Worm (Caenorhabditis elegans): Measurements from ENCODE around the gene gst-8.

gst-8 gene

DNA sequence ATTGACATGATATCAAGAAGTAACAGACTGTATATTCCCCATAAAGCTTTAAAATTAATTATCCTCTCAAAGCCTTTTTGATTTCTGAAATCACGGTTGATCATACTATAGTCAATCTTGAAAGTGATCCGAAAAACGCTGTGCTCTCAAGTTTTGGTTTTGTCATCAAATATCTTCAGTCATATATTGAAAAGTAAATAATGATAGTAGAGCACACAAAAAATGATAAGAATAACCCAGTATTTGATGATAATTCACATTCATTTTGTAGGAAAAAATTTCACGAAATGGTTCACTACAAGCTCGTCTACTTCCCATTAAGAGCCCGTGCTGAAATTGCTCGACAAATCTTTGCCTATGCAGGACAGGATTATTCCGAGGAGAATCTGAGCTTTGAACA is 3.9 kb upstream of the gst-8 start, which contains the start of gene gst-6:
TSS of gene gst-6 (plus strand) at position 263 of the 400 bp plus-strand sequence.
- TF ChIP-seq ztf-11 (tag; optimal IDR thresholded peaks at IDR 0.05), result no peak
- peak; percentile 46 for TF ChIP-seq skn-1 (tag; optimal IDR thresholded peaks at IDR 0.05)
- TF ChIP-seq Y55F3AM.14 (GFP tag; optimal IDR thresholded peaks at IDR 0.05), result no peak
- peak; percentile 61 for TF ChIP-seq fos-1 (tag; optimal IDR thresholded peaks at IDR 0.05)
- no peak for TF ChIP-seq peb-1 (tag; optimal IDR thresholded peaks at IDR 0.05)

DNA sequence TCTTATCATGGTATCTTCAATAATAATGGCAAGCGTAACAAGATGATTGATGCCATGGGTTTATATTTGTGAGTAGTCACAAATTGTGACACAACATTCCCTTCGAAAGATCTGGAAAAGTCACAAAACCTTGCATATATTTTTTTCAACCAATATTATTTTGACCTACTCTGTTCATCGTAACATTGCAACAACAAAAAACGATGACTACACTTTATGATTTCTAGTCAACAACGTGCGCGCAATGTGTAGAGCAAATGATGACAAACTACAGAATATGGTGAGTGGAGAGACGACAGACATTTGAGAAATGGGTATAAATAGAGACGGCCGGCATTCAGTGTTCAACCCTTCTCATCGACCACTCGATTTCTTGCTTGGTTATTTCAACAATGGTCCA is 1.8 kb upstream of the gst-8 start, which contains the start of gene gst-7:
TSS of gene gst-7 (plus strand) at position 336 of the 400 bp plus-strand sequence.
- TF ChIP-seq fos-1 (tag; optimal IDR thresholded peaks at IDR 0.05) (peak; percentile 64), lsy-2 (tag; optimal IDR thresholded peaks at IDR 0.05) (no peak), nhr-25 (tag; optimal IDR thresholded peaks at IDR 0.05) (peak; percentile 62), sma-9 (GFP tag; optimal IDR thresholded peaks at IDR 0.05) (peak; percentile 75), sma-9 (tag; optimal IDR thresholded peaks at IDR 0.05) (no peak), unc-55 (GFP tag; optimal IDR thresholded peaks at IDR 0.05) (peak; percentile 15), nhr-129 (tag; optimal IDR thresholded peaks at IDR 0.05) (peak; percentile 26), C34F6.9 (tag; optimal IDR thresholded peaks at IDR 0.05) (peak; percentile 1), gmeb-1 (tag; optimal IDR thresholded peaks at IDR 0.05) (peak; percentile 6), skn-1 (tag; optimal IDR thresholded peaks at IDR 0.05) (peak; percentile 94), sem-4 (tag; optimal IDR thresholded peaks at IDR 0.05) (no peak), nhr-237 (tag; optimal IDR thresholded peaks at IDR 0.05) (no peak), crh-2 (tag; optimal IDR thresholded peaks at IDR 0.05) (peak; percentile 21), Y55F3AM.14 (GFP tag; optimal IDR thresholded peaks at IDR 0.05) (no peak), F13H6.1 (tag; optimal IDR thresholded peaks at IDR 0.05) (peak; percentile 23), ztf-1 (GFP tag; conservative IDR thresholded peaks at IDR 0.05) (no peak), sma-3 (GFP tag; optimal IDR thresholded peaks at IDR 0.05) (peak; percentile 61)

DNA sequence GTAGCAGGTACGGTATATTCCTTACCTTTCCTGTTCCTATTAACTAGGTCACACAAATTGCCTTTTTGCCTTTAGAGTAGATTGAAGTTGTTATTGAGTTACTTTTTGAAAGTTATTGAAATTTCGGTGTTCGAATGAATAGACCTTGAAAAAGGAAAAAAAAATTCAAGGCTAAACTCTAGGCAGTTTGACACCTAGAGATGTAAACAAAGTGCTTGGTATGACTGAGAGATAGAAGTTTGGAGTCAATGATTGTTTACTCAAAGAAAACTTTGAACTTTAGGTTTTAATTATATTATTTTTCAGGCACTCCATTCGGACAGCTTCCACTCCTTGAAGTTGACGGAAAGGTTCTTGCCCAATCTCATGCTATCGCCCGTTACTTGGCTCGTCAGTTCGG is 1.0 kb upstream of the gst-8 start:
- TF ChIP-seq R02D3.7 (tag; optimal IDR thresholded peaks at IDR 0.05), result no peak
- no peak for TF ChIP-seq nhr-21 (tag; optimal IDR thresholded peaks at IDR 0.05)
- peak; percentile 38 for TF ChIP-seq nhr-25 (tag; optimal IDR thresholded peaks at IDR 0.05)
- no peak for TF ChIP-seq lin-11 (tag; optimal IDR thresholded peaks at IDR 0.05)
- TF ChIP-seq gmeb-1 (tag; optimal IDR thresholded peaks at IDR 0.05), result no peak
- peak; percentile 1 for TF ChIP-seq crh-2 (tag; optimal IDR thresholded peaks at IDR 0.05)
- no peak for TF ChIP-seq lsy-2 (tag; optimal IDR thresholded peaks at IDR 0.05)
- TF ChIP-seq Y55F3AM.14 (GFP tag; optimal IDR thresholded peaks at IDR 0.05), result no peak
- TF ChIP-seq mdl-1 (tag; optimal IDR thresholded peaks at IDR 0.05), result no peak
- TF ChIP-seq nhr-11 (tag; optimal IDR thresholded peaks at IDR 0.05), result no peak
- no peak for TF ChIP-seq nhr-12 (tag; optimal IDR thresholded peaks at IDR 0.05)
- no peak for TF ChIP-seq nhr-129 (tag; optimal IDR thresholded peaks at IDR 0.05)
- no peak for TF ChIP-seq peb-1 (tag; optimal IDR thresholded peaks at IDR 0.05)
- TF ChIP-seq ztf-1 (GFP tag; conservative IDR thresholded peaks at IDR 0.05), result no peak
- TF ChIP-seq dmd-4 (tag; optimal IDR thresholded peaks at IDR 0.05), result no peak
- TF ChIP-seq ama-1 (optimal IDR thresholded peaks at IDR 0.05), result no peak
- TF ChIP-seq ztf-11 (tag; optimal IDR thresholded peaks at IDR 0.05), result no peak
- TF ChIP-seq F13H6.1 (tag; optimal IDR thresholded peaks at IDR 0.05), result no peak

DNA sequence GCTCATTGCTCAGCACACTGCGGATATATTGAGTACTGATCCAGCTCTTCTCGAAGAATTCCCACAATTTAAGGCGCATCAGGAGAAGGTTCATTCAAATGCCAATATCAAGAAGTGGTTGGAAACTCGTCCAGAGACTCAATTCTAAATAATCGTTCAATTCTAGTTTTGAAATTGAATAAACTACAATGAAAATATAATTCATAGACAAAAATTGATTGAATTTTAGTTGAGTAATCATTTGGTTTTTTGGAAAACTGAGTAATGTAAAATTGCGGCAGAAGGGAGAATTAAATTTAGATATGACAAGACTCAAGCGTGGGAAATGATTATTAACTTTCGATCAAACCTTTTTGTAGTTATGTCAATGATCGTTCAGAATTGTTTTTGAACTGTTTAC is 891 bp downstream of the gst-8 start:
- TF ChIP-seq peb-1 (tag; optimal IDR thresholded peaks at IDR 0.05) (no peak), ztf-1 (GFP tag; conservative IDR thresholded peaks at IDR 0.05) (no peak), unc-39 (tag; optimal IDR thresholded peaks at IDR 0.05) (no peak), Y55F3AM.14 (GFP tag; optimal IDR thresholded peaks at IDR 0.05) (no peak), nhr-21 (tag; optimal IDR thresholded peaks at IDR 0.05) (no peak), elt-1 (tag; optimal IDR thresholded peaks at IDR 0.05) (no peak), R02D3.7 (tag; optimal IDR thresholded peaks at IDR 0.05) (no peak), ztf-4 (tag; optimal IDR thresholded peaks at IDR 0.05) (no peak), nhr-6 (tag; optimal IDR thresholded peaks at IDR 0.05) (no peak), elt-3 (tag; optimal IDR thresholded peaks at IDR 0.05) (no peak), sma-9 (GFP tag; optimal IDR thresholded peaks at IDR 0.05) (no peak), sma-9 (tag; optimal IDR thresholded peaks at IDR 0.05) (no peak), unc-62 (GFP tag; optimal IDR thresholded peaks at IDR 0.05) (no peak)

DNA sequence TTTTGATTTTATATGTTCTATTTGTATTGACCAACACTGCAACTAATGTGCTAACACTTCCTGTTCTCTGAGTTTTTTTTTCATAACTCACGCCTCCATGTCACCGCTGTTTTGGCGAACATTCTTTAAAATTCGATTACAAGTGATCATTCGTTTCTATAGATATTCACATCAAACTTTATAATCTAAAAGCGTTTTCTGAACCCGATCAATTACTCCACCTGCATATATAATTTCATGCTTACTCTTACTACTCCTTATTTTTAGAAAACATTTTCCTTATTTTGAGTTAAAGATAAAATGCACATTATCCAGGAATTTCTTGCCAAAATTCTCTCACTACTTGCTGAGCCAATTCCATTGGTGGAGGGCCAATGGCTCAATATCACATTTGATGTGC is 2.5 kb downstream of the gst-8 start, which contains the start of gene R05F9.7:
TSS of gene R05F9.7 (plus strand) at position 301 of the 400 bp plus-strand sequence.
- TF ChIP-seq lin-13 (GFP tag; optimal IDR thresholded peaks at IDR 0.05), result no peak
- no peak for TF ChIP-seq C34F6.9 (tag; optimal IDR thresholded peaks at IDR 0.05)
